Worm (Caenorhabditis elegans): ENCODE results near the gene C01G5.7.
A peak's percentile ranks its signal among the peaks of the same experiment; 100 is the strongest.

The C01G5.7 gene

ce11 chrIV:6554865-6555264 lies 36.9 kb downstream of the C01G5.7 start:
- TF ChIP-seq ceh-82 (tag; optimal IDR thresholded peaks at IDR 0.05) (no peak), ama-1 (optimal IDR thresholded peaks at IDR 0.05) (no peak), tbx-2 (tag; optimal IDR thresholded peaks at IDR 0.05) (no peak), nhr-25 (tag; optimal IDR thresholded peaks at IDR 0.05) (no peak), nhr-23 (tag; optimal IDR thresholded peaks at IDR 0.05) (no peak), ceh-28 (tag; optimal IDR thresholded peaks at IDR 0.05) (no peak), jun-1 (tag; optimal IDR thresholded peaks at IDR 0.05) (peak; percentile 29), nhr-77 (tag; optimal IDR thresholded peaks at IDR 0.05) (no peak), ztf-11 (tag; optimal IDR thresholded peaks at IDR 0.05) (no peak), nhr-76 (tag; optimal IDR thresholded peaks at IDR 0.05) (no peak), R02D3.7 (tag; optimal IDR thresholded peaks at IDR 0.05) (no peak), ceh-9 (tag; optimal IDR thresholded peaks at IDR 0.05) (no peak), nhr-43 (tag; optimal IDR thresholded peaks at IDR 0.05; ENCODE audit: poor library complexity, severe bottlenecking) (no peak), nhr-11 (tag; optimal IDR thresholded peaks at IDR 0.05) (no peak), fkh-2 (tag; optimal IDR thresholded peaks at IDR 0.05) (no peak), pqm-1 (tag; optimal IDR thresholded peaks at IDR 0.05) (peak; percentile 88), mdl-1 (tag; optimal IDR thresholded peaks at IDR 0.05) (no peak), elt-3 (tag; optimal IDR thresholded peaks at IDR 0.05) (peak in 2 of 3 experiments; percentile 68 to 91), fkh-10 (GFP tag; optimal IDR thresholded peaks at IDR 0.05) (no peak), egl-5 (tag; optimal IDR thresholded peaks at IDR 0.05) (no peak), lsy-12 (tag; optimal IDR thresholded peaks at IDR 0.05) (no peak), sea-2 (GFP tag; optimal IDR thresholded peaks at IDR 0.05) (no peak), fos-1 (tag; optimal IDR thresholded peaks at IDR 0.05) (no peak), nhr-67 (tag; optimal IDR thresholded peaks at IDR 0.05) (no peak), elt-2 (tag; optimal IDR thresholded peaks at IDR 0.05) (peak; percentile 95), ZK546.5 (tag; optimal IDR thresholded peaks at IDR 0.05) (no peak), nhr-12 (tag; optimal IDR thresholded peaks at IDR 0.05) (no peak), unc-39 (tag; optimal IDR thresholded peaks at IDR 0.05) (no peak), nhr-28 (tag; optimal IDR thresholded peaks at IDR 0.05) (no peak), daf-12 (tag; optimal IDR thresholded peaks at IDR 0.05) (no peak), pha-4 (tag; optimal IDR thresholded peaks at IDR 0.05) (peak; percentile 33)

ce11 chrIV:6555388-6556330 lies 37.7 kb downstream of the C01G5.7 start, which contains the start of gene paqr-1:
Gene paqr-1, minus strand, starts transcription at chrIV:6555438.
- TF ChIP-seq nhr-11 (tag; optimal IDR thresholded peaks at IDR 0.05) = no peak
- TF ChIP-seq nhr-43 (tag; optimal IDR thresholded peaks at IDR 0.05; ENCODE audit: poor library complexity, severe bottlenecking) = no peak
- peak; percentile 37 for TF ChIP-seq nfya-1 (tag; optimal IDR thresholded peaks at IDR 0.05; ENCODE audit: insufficient read depth)
- no peak for TF ChIP-seq ama-1 (optimal IDR thresholded peaks at IDR 0.05)
- TF ChIP-seq snpc-4 (tag; optimal IDR thresholded peaks at IDR 0.05) = no peak
- peak; percentile 53 for TF ChIP-seq lin-15B (tag; optimal IDR thresholded peaks at IDR 0.05)
- TF ChIP-seq ceh-16 (tag; optimal IDR thresholded peaks at IDR 0.05) = no peak
- peak; percentile 6 for TF ChIP-seq fos-1 (tag; optimal IDR thresholded peaks at IDR 0.05)
- TF ChIP-seq pha-4 (tag; optimal IDR thresholded peaks at IDR 0.05) = peak; percentile 6
- TF ChIP-seq nhr-67 (tag; optimal IDR thresholded peaks at IDR 0.05) = no peak
- no peak for TF ChIP-seq elt-3 (tag; optimal IDR thresholded peaks at IDR 0.05)
- TF ChIP-seq mml-1 (tag; optimal IDR thresholded peaks at IDR 0.05) = no peak
- peak; percentile 77 for TF ChIP-seq egl-5 (tag; optimal IDR thresholded peaks at IDR 0.05)
- TF ChIP-seq mdl-1 (tag; optimal IDR thresholded peaks at IDR 0.05) = peak; percentile 41
- no peak for TF ChIP-seq ceh-82 (tag; optimal IDR thresholded peaks at IDR 0.05)
- peak; percentile 16 for TF ChIP-seq lin-39 (tag; optimal IDR thresholded peaks at IDR 0.05)
- peak; percentile 0 for TF ChIP-seq elt-2 (tag; optimal IDR thresholded peaks at IDR 0.05)
- peak; percentile 29 for TF ChIP-seq pqm-1 (tag; optimal IDR thresholded peaks at IDR 0.05)

All from whole organism, L3 larva.